Worm (Caenorhabditis elegans): Measurements from ENCODE around the gene sulp-3.

DNA sequence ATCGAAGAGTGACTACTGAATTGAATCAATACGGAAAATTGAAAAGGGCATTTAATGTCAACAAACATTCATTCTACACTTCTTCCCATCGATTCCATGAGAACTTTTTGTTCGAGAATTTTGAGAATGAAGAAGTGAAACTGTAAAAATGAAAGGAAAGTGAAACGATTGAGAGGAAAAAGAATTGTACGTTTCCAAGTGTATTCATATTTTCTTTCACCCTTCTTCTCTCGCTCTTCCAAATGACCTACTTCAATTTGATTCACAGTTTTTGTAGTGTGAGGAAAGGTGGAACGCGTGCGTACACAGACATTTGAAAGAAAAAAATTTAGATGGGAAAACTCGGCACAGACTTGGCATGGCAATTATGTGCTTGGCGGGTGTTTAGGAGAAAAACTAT is 16.1 kb upstream of the sulp-3 start:
- TF ChIP-seq nhr-11 (tag; optimal IDR thresholded peaks at IDR 0.05) (no peak), daf-16 (GFP tag; optimal IDR thresholded peaks at IDR 0.05) (no peak), daf-16 (tag; optimal IDR thresholded peaks at IDR 0.05) (no peak), zfp-2 (tag; optimal IDR thresholded peaks at IDR 0.05) (no peak), zag-1 (tag; optimal IDR thresholded peaks at IDR 0.05) (no peak), ceh-82 (tag; optimal IDR thresholded peaks at IDR 0.05) (no peak), ama-1 (optimal IDR thresholded peaks at IDR 0.05) (no peak), zip-11 (GFP tag; IDR thresholded peaks at IDR 0.05) (no peak), egl-27 (tag; optimal IDR thresholded peaks at IDR 0.05) (no peak), T20F7.1 (GFP tag; optimal IDR thresholded peaks at IDR 0.05) (no peak), spr-3 (GFP tag; optimal IDR thresholded peaks at IDR 0.05) (no peak), aha-1 (tag) (no peak), dve-1 (tag; optimal IDR thresholded peaks at IDR 0.05; ENCODE audit: insufficient read depth) (no peak)
